Fruit fly (Drosophila melanogaster) whole organism, adult: ENCODE measurements around the gene CG13409.

Experiments
- CG11617 ChIP-seq: fragments of 200-800 bp; sonication (Bioruptor generic); optimal IDR thresholded peaks from 2 replicates; lab custom pipeline; 2017; ENCODE audit warnings: mild to moderate bottlenecking, missing biosample characterization, missing genetic modification reagents, missing genetic modification characterization
- CG12768 ChIP-seq: fragments of 200-800 bp; sonication (Bioruptor generic); optimal IDR thresholded peaks from 2 replicates; lab custom pipeline; 2017; ENCODE audit warnings: missing biosample characterization, missing genetic modification characterization, mild to moderate bottlenecking, moderate library complexity, missing genetic modification reagents
- CG14711 ChIP-seq: fragments of 200-800 bp; sonication (Bioruptor generic); optimal IDR thresholded peaks from 2 replicates; lab custom pipeline; 2018; ENCODE audit warnings: missing biosample characterization, mild to moderate bottlenecking, missing genetic modification characterization, moderate library complexity
- CG1620 ChIP-seq: fragments of 200-800 bp; sonication (Bioruptor generic); optimal IDR thresholded peaks from 2 replicates; lab custom pipeline; 2016; ENCODE audit warnings: missing biosample characterization, missing genetic modification characterization
- CG33017 ChIP-seq: fragments of 200-800 bp; sonication (Bioruptor generic); optimal IDR thresholded peaks from 2 replicates; lab custom pipeline; 2018; ENCODE audit warnings: missing biosample characterization, mild to moderate bottlenecking, missing genetic modification characterization, moderate library complexity
- CG5204 ChIP-seq: fragments of 200-800 bp; sonication (Bioruptor generic); optimal IDR thresholded peaks from 2 replicates; lab custom pipeline; 2016; ENCODE audit warnings: missing biosample characterization, missing genetic modification characterization
- CG7045 ChIP-seq: fragments of 200-800 bp; sonication (Bioruptor generic); optimal IDR thresholded peaks from 2 replicates; lab custom pipeline; 2017; ENCODE audit warnings: missing biosample characterization, mild to moderate bottlenecking, missing genetic modification characterization
- CG7101 ChIP-seq: fragments of 200-800 bp; sonication (Bioruptor generic); optimal IDR thresholded peaks from 2 replicates; lab custom pipeline; 2018; ENCODE audit warnings: missing biosample characterization, mild to moderate bottlenecking, missing genetic modification characterization, moderate library complexity
- Clk ChIP-seq: fragments of 200-800 bp; sonication (Bioruptor generic); optimal IDR thresholded peaks from 2 replicates; lab custom pipeline; 2017; ENCODE audit warnings: missing biosample characterization, missing genetic modification characterization
- Crg-1 ChIP-seq: fragments of 200-800 bp; sonication (Bioruptor generic); optimal IDR thresholded peaks from 2 replicates; lab custom pipeline; 2016; ENCODE audit warnings: missing biosample characterization, missing genetic modification characterization
- Hr96 ChIP-seq: fragments of 200-800 bp; sonication (Bioruptor generic); optimal IDR thresholded peaks from 2 replicates; lab custom pipeline; 2016; ENCODE audit warnings: missing biosample characterization, missing genetic modification characterization
- Mnt ChIP-seq: fragments of 200-800 bp; sonication (Bioruptor generic); optimal IDR thresholded peaks from 2 replicates; lab custom pipeline; 2016; ENCODE audit warnings: missing biosample characterization, mild to moderate bottlenecking, missing genetic modification characterization
- bab1 ChIP-seq: fragments of 200-800 bp; sonication (Bioruptor generic); optimal IDR thresholded peaks from 3 replicates; lab custom pipeline; 2019; ENCODE audit warnings: missing biosample characterization, mild to moderate bottlenecking, missing genetic modification characterization, moderate library complexity
- cic ChIP-seq: fragments of 200-800 bp; sonication (Bioruptor generic); optimal IDR thresholded peaks from 2 replicates; lab custom pipeline; 2017; ENCODE audit warnings: missing biosample characterization, mild to moderate bottlenecking, missing genetic modification characterization, moderate library complexity
- cnc ChIP-seq, 2 experiments: fragments of >200 bp; optimal IDR thresholded peaks; 2 replicates each; lab custom pipeline; 2017
- kay ChIP-seq: fragments of 200-800 bp; sonication (Bioruptor generic); peaks from one replicate; lab custom pipeline; 2016; ENCODE audit warnings: missing biosample characterization, missing genetic modification characterization, borderline replicate concordance
- ovo ChIP-seq: fragments of 200-800 bp; sonication (Bioruptor generic); optimal IDR thresholded peaks from 2 replicates; lab custom pipeline; 2016; ENCODE audit warnings: missing biosample characterization, missing genetic modification characterization
- pad ChIP-seq: fragments of 200-800 bp; sonication (Bioruptor generic); optimal IDR thresholded peaks from 3 replicates; lab custom pipeline; 2017; ENCODE audit warnings: missing biosample characterization, missing genetic modification characterization, mild to moderate bottlenecking, moderate library complexity, missing genetic modification reagents
- tj ChIP-seq: fragments of 200-800 bp; sonication (Bioruptor generic); optimal IDR thresholded peaks from 3 replicates; lab custom pipeline; 2017; ENCODE audit warnings: missing biosample characterization, mild to moderate bottlenecking, missing genetic modification characterization, moderate library complexity
- toe ChIP-seq: fragments of 200-800 bp; sonication (Bioruptor generic); optimal IDR thresholded peaks from 2 replicates; lab custom pipeline; 2016; ENCODE audit warnings: missing biosample characterization, missing genetic modification characterization

CG13409 gene

dm6 chr3R:22031738-22032137 lies at the start of gene CG13409:
Gene CG13409 (minus strand): TSS chr3R:22031900.
- TF ChIP-seq Mnt (GFP tag; lab: Kevin White, UChicago) (no peak), pad (GFP tag; lab: Kevin White, UChicago) (no peak), CG1620 (GFP tag; lab: Kevin White, UChicago) (no peak), toe (GFP tag; lab: Kevin White, UChicago) (no peak), kay (GFP tag; lab: Kevin White, UChicago) (no peak), CG5204 (GFP tag; lab: Kevin White, UChicago) (no peak), CG7045 (no peak), Clk (no peak), CG7101 (tag; lab: Kevin White, UChicago) (no peak), CG33017 (tag; lab: Kevin White, UChicago) (no peak), CG12768 (GFP tag; lab: Kevin White, UChicago) (no peak)

dm6 chr3R:22080161-22080560 lies 48.5 kb upstream of the CG13409 start, which contains the start of gene CG13408:
Gene CG13408 (plus strand): TSS chr3R:22080382.
- no peak for TF ChIP-seq tj (GFP tag; lab: Kevin White, UChicago)
- no peak for TF ChIP-seq kay (GFP tag; lab: Kevin White, UChicago)
- no peak for TF ChIP-seq cnc (optimal IDR thresholded peaks at IDR 0.05; lab: Kevin White, UChicago)
- TF ChIP-seq Clk = no peak
- no peak for TF ChIP-seq toe (GFP tag; lab: Kevin White, UChicago)
- TF ChIP-seq CG12768 (GFP tag; lab: Kevin White, UChicago) = no peak
- no peak for TF ChIP-seq CG7101 (tag; lab: Kevin White, UChicago)
- no peak for TF ChIP-seq pad (GFP tag; lab: Kevin White, UChicago)
- TF ChIP-seq CG11617 (GFP tag; lab: Kevin White, UChicago) = no peak
- no peak for TF ChIP-seq bab1 (GFP tag; lab: Kevin White, UChicago)
- no peak for TF ChIP-seq cic (GFP tag; lab: Kevin White, UChicago)
- no peak for TF ChIP-seq CG33017 (tag; lab: Kevin White, UChicago)

dm6 chr3R:22072553-22072952 lies 40.9 kb upstream of the CG13409 start:
- TF ChIP-seq kay (GFP tag; lab: Kevin White, UChicago) = peak; percentile 72
- TF ChIP-seq cnc (optimal IDR thresholded peaks at IDR 0.05; lab: Kevin White, UChicago) = no peak

DNA sequence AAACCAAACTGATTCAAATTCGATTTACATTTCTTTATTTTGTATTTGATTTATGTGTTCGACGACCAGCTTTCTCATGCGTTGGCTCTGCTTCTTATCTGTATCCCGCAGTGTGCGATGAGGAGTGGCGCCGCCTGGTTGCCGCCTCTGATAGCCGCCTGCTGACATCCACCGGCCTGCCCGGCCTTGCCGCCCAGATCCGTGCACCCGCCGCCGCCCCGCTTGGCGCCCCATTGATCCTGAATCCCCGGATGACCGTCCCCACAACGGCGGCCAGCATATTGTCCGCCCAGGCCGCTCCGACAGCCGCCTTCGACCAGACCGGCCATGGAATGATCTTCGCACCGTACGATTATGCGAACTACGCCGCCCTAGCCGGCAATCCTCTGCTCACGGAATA lies 39.9 kb upstream of the CG13409 start:
- no peak for TF ChIP-seq Mnt (GFP tag; lab: Kevin White, UChicago)
- TF ChIP-seq ovo (GFP tag; lab: Kevin White, UChicago) = no peak
- no peak for TF ChIP-seq kay (GFP tag; lab: Kevin White, UChicago)
- no peak for TF ChIP-seq tj (GFP tag; lab: Kevin White, UChicago)
- no peak for TF ChIP-seq CG7045
- TF ChIP-seq cnc (optimal IDR thresholded peaks at IDR 0.05; lab: Kevin White, UChicago) = no peak
- no peak for TF ChIP-seq Hr96 (GFP tag; lab: Kevin White, UChicago)
- no peak for TF ChIP-seq CG14711 (tag; lab: Kevin White, UChicago)
- TF ChIP-seq CG11617 (GFP tag; lab: Kevin White, UChicago) = no peak
- TF ChIP-seq CG5204 (GFP tag; lab: Kevin White, UChicago) = no peak
- no peak for TF ChIP-seq toe (GFP tag; lab: Kevin White, UChicago)
- no peak for TF ChIP-seq CG33017 (tag; lab: Kevin White, UChicago)
- TF ChIP-seq pad (GFP tag; lab: Kevin White, UChicago) = no peak
- TF ChIP-seq Clk = no peak
- TF ChIP-seq CG7101 (tag; lab: Kevin White, UChicago) = no peak
- TF ChIP-seq cic (GFP tag; lab: Kevin White, UChicago) = no peak

dm6 chr3R:22067235-22067634 lies 35.5 kb upstream of the CG13409 start:
- TF ChIP-seq Hr96 (GFP tag; lab: Kevin White, UChicago) = no peak
- TF ChIP-seq kay (GFP tag; lab: Kevin White, UChicago) = no peak

- TF ChIP-seq Hr96 (GFP tag; lab: Kevin White, UChicago) (no peak), CG1620 (GFP tag; lab: Kevin White, UChicago) (no peak), cic (GFP tag; lab: Kevin White, UChicago) (no peak), CG33017 (tag; lab: Kevin White, UChicago) (no peak), pad (GFP tag; lab: Kevin White, UChicago) (no peak), CG7045 (no peak), bab1 (GFP tag; lab: Kevin White, UChicago) (no peak), toe (GFP tag; lab: Kevin White, UChicago) (no peak), tj (GFP tag; lab: Kevin White, UChicago) (no peak), CG5204 (GFP tag; lab: Kevin White, UChicago) (no peak), Clk (no peak), CG14711 (tag; lab: Kevin White, UChicago) (no peak), cnc (optimal IDR thresholded peaks at IDR 0.05; lab: Kevin White, UChicago) (no peak), Crg-1 (GFP tag; lab: Kevin White, UChicago) (no peak), ovo (GFP tag; lab: Kevin White, UChicago) (no peak), kay (GFP tag; lab: Kevin White, UChicago) (no peak), CG12768 (GFP tag; lab: Kevin White, UChicago) (no peak)
Observed at dm6 chr3R:22066440-22066839, 34.7 kb upstream of the CG13409 start.

DNA sequence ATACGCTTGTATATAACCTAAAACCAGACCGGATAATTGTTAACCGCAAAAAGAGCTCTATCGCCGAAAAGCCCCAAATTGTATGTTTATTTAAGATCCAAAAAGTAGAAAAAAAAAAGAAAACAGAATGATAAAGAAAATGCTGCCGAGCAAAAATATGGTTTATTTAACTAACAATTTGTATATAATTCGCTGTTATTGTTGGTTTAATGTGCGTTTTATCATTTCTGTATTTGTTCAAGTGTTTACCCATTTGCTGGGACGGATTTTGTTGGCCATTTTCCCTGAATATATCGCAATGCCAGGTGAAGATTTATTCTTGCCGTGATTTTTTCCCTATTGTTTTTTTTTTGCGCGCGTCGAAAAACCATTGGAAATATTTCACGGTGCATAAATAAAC lies 25.4 kb upstream of the CG13409 start:
- TF ChIP-seq CG1620 (GFP tag; lab: Kevin White, UChicago) = no peak
- no peak for TF ChIP-seq Clk
- no peak for TF ChIP-seq CG11617 (GFP tag; lab: Kevin White, UChicago)
- no peak for TF ChIP-seq cic (GFP tag; lab: Kevin White, UChicago)
- peak; percentile 58 for TF ChIP-seq kay (GFP tag; lab: Kevin White, UChicago)
- no peak for TF ChIP-seq Mnt (GFP tag; lab: Kevin White, UChicago)
